Fruit fly (Drosophila melanogaster) whole organism, adult: ENCODE data around the gene UQCR-C2.

Source experiments
- CG1620 ChIP-seq: fragments of 200-800 bp; sonication (Bioruptor generic); optimal IDR thresholded peaks from 2 replicates; lab custom pipeline; 2016; ENCODE audit warnings: missing biosample characterization, missing genetic modification characterization
- CG5204 ChIP-seq: fragments of 200-800 bp; sonication (Bioruptor generic); optimal IDR thresholded peaks from 2 replicates; lab custom pipeline; 2016; ENCODE audit warnings: missing biosample characterization, missing genetic modification characterization
- CG7101 ChIP-seq: fragments of 200-800 bp; sonication (Bioruptor generic); optimal IDR thresholded peaks from 2 replicates; lab custom pipeline; 2018; ENCODE audit warnings: missing biosample characterization, mild to moderate bottlenecking, missing genetic modification characterization, moderate library complexity
- cic ChIP-seq: fragments of 200-800 bp; sonication (Bioruptor generic); optimal IDR thresholded peaks from 2 replicates; lab custom pipeline; 2017; ENCODE audit warnings: missing biosample characterization, mild to moderate bottlenecking, missing genetic modification characterization, moderate library complexity
- cnc ChIP-seq, 2 experiments: fragments of >200 bp; optimal IDR thresholded peaks; 2 replicates each; lab custom pipeline; 2017
- kay ChIP-seq: fragments of 200-800 bp; sonication (Bioruptor generic); peaks from one replicate; lab custom pipeline; 2016; ENCODE audit warnings: missing biosample characterization, missing genetic modification characterization, borderline replicate concordance
- ovo ChIP-seq: fragments of 200-800 bp; sonication (Bioruptor generic); optimal IDR thresholded peaks from 2 replicates; lab custom pipeline; 2016; ENCODE audit warnings: missing biosample characterization, missing genetic modification characterization

- TF ChIP-seq CG5204 (no peak), cnc (optimal IDR thresholded peaks at IDR 0.05; lab: Kevin White, UChicago) (no peak), kay (GFP tag; lab: Kevin White, UChicago) (no peak), cic (GFP tag; lab: Kevin White, UChicago) (no peak), CG7101 (tag; lab: Kevin White, UChicago) (no peak), ovo (GFP tag; lab: Kevin White, UChicago) (no peak), CG1620 (GFP tag; lab: Kevin White, UChicago) (no peak)
These were observed 40.8 kb upstream of the UQCR-C2 start, which contains the start of gene CG43373 for dm6 chr3L:16542998-16543624.
